Fruit fly (Drosophila melanogaster) Kc167 (cell line): ENCODE measurements around the gene numb.

ENCODE experiments used
- Myc ChIP-seq: fragments of >200 bp; optimal IDR thresholded peaks from 2 replicates; lab custom pipeline; 2017; ENCODE audit warnings: missing external identifiers
- Sin3A ChIP-seq: fragments of >200 bp; optimal IDR thresholded peaks from 2 replicates; lab custom pipeline; 2018; ENCODE audit warnings: missing external identifiers
- h ChIP-seq: fragments of >200 bp; optimal IDR thresholded peaks from 3 replicates; lab custom pipeline; 2018; ENCODE audit warnings: missing external identifiers
- insv ChIP-seq: fragments of >200 bp; optimal IDR thresholded peaks from 3 replicates; lab custom pipeline; 2018; ENCODE audit warnings: missing external identifiers
- psq ChIP-seq: fragments of >200 bp; optimal IDR thresholded peaks from 2 replicates; lab custom pipeline; 2017; ENCODE audit warnings: missing external identifiers
- ttk ChIP-seq: sonication (Bioruptor generic); optimal IDR thresholded peaks from 2 replicates; lab custom pipeline; 2017; ENCODE audit warnings: missing external identifiers

Gene numb

DNA sequence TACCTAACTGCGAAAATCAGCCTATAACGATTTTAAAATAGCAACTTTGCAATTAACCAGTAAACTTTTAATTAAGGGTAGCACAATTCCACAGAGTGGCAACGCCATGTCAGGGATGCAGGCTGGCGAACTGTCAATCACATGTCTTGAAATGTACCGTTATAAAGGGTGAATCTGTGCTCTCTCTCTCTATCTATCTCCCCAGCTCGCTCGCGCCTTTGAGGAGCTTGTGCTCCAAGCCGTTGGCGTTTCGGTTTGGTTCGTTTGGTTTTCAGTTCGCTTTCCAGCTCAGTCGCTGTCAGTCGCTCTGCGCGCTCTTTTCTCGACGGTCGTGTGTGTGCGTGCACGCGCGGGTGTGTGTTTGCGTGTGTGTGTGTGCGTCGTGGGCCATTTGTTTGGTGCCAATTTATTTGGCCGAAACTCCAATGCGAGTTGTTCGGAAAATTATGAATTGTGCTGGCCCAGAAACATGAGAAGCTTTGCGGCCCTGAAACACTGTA lies at the start of gene numb:
numb (plus strand) TSS at position 254 of the 500 bp plus-strand sequence.
- no peak for TF ChIP-seq ttk (lab: Kevin White, UChicago)
- no peak for TF ChIP-seq Sin3A
- no peak for TF ChIP-seq h (lab: Kevin White, UChicago)
- TF ChIP-seq Myc (lab: Kevin White, UChicago), result no peak
- TF ChIP-seq insv, result no peak
- no peak for TF ChIP-seq psq

DNA sequence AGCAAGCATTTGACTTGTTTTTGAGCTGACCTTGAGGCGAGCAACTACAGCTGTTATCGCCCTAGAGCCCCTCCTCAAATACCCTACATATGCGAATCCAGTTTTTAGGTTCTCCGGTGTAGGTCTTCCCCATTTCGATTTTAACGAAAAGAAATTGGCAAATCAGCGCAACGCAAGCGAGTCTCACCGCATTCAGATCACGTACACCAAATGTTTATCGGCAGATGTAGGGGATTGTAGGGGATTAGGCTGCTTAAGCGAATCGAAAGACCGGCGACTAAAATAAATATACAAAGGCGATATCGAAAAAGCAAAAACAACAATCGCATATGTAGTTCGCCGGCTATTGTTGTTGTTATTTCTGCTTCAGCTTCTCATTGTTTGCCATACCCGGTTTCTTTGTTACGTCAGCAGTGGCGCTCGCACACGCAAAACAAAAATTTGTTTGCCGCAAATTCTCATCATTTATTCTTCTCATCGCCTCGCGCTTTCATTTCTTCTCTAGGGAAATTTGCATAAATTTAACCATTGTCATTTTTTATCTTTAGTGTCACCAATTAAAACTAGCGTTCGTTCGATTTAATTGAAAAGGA lies 49.2 kb upstream of the numb start:
- TF ChIP-seq psq (no peak), ttk (lab: Kevin White, UChicago) (no peak), insv (no peak), Sin3A (no peak), h (lab: Kevin White, UChicago) (no peak), Myc (lab: Kevin White, UChicago) (no peak)

DNA sequence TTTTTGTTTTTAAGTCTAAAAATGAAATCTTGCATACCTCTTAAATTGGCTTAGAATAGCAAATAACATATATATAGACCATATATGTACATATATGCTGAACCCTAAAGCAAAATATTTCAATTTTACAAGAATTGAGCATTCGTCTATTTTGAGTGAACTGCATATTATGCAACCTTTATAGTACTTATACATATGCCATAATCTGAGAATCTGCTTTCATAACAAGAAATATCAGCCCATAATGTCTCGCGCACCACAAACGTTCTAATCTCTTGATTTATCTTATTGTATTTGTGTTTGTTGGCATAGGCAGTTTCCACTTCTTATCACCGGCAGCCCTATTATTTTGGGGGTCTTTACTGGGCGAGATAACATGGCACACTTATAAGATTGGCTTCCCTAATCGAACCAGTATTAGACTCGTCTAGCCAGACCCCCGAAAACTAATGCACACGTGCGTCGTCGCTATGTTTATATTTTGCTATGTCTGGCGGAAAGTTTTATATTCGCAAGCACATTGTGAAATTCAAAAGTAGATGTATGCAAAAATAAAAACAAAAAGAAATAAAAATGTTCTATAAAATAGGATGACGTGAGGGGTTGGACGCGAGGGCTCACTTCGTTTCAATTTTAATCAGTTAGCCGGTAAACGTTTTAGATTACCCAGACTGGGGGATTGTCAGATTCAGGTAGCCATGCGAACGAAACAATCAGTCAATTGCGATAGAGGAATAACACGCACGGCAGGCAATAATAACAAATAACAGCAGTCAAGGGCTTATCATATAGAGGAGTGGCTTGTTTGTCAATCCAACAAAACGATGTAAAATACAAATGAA lies 48.1 kb upstream of the numb start:
- TF ChIP-seq h (lab: Kevin White, UChicago) (no peak), psq (no peak), insv (no peak), Sin3A (no peak), Myc (lab: Kevin White, UChicago) (no peak), ttk (lab: Kevin White, UChicago) (no peak)

DNA sequence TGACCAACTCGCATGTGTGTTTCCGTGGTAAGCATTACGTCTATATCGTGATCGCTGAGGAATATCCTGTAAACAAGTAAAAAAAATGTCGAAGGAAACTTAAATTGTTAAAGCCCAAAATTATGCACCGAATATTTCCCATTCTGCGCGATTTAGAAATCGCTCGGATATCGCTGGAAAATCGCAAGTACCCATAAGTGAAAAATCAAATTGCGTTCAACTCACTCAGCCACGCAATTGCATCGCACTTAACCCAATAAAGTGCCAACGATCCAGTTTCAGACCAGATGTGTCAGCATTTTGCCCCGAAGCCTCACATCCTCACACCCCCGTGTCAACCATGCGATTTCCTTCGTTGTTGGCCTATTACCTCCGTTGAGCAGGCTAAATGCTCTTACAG lies 40.9 kb upstream of the numb start:
- TF ChIP-seq ttk (lab: Kevin White, UChicago) (no peak), insv (no peak), Myc (lab: Kevin White, UChicago) (no peak), Sin3A (no peak), h (lab: Kevin White, UChicago) (no peak), psq (no peak)

DNA sequence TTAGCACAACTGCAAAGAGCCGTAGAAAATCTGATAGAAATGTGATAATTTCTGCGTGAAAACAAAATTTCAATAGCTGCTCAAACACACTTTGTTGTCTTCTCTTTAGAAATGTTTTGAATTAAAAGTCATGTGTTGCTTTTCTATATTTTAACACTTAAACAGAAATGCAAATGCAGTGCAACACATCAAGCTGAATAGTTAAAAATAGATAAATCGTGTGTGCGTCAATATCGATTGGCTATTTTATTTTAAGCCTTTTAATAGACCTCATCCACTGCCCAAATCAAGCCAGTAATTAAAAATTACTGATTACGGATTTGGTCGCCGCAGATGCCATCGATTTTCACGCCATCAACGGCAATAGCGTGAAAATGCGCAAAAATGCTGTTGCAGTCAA lies 39.4 kb upstream of the numb start, which contains the start of gene CG4438:
CG4438 (minus strand) TSS at position 101 of the 400 bp plus-strand sequence.
- TF ChIP-seq Myc (lab: Kevin White, UChicago) (no peak), insv (no peak), h (lab: Kevin White, UChicago) (no peak), ttk (lab: Kevin White, UChicago) (no peak), psq (no peak), Sin3A (no peak)

DNA sequence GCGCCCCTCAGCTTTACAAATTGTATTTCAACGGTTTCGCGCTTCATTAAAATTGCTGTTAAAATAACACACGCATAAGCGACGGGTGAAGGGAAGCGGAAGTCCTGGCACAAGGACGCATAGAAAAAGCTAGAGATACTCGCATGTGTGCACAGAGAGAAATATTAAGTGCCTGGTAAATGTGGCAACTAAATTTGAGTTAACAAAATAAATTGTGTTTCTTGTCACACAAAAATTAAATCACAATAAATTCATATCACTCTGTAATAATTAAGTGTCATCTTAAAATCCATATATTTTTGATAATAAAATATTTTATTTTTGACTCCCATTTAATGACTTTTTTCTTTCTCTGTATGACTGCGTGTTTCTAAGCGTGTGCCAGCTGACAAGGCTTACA lies 37.1 kb upstream of the numb start:
- TF ChIP-seq insv (no peak), Myc (lab: Kevin White, UChicago) (no peak), ttk (lab: Kevin White, UChicago) (no peak), Sin3A (no peak), psq (no peak), h (lab: Kevin White, UChicago) (no peak)

DNA sequence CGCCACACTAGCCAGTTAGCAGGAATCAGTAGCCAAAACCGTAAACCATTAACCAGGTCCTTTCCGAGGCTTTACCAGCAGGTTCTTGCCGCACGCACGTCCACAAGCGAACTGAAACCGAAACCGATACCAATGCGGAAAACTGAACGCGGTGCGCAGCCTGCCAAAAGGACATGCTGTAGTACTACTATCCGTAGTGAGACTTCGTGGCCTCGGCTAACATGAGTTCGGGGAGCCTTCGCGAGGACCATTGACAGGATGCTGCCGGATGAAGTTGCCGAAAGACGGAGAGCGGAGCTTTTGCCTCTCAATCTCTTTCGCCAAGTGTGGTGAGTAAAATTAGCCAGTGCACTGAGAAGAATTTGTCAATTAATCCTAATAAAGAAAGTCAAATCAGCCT lies 22.2 kb upstream of the numb start, which contains the start of gene Shawl:
Shawl (minus strand) TSS at position 104 of the 400 bp plus-strand sequence.
- TF ChIP-seq Myc (lab: Kevin White, UChicago) (no peak), ttk (lab: Kevin White, UChicago) (no peak), insv (no peak), psq (no peak), h (lab: Kevin White, UChicago) (no peak), Sin3A (no peak)

DNA sequence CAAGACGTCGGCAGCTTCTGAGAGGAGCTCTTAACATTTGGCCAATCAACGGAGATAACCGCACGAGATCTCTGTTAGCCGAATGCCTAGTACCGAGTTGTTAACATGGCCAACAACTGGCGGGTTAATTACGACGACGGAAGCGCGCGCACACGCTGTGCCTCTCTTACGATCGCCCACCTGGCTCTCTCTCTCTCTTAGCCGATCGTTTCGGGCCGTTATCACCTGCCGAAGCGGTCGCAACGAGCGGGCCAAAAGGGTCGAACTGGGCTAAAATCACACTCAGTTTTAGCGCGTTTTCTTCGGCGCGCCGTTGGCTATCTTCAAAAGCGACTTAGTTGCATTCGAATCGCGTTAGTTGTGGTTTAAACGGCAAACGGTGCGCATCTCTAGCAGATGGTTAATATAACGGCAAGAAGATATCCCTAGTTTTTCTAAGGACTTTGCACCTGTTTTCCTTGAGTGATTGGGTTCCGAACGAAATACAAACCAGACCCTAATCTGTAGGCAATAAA lies 21.0 kb upstream of the numb start, which contains the start of gene Mco1:
Mco1 (plus strand) TSS at position 345 of the 515 bp plus-strand sequence.
- TF ChIP-seq ttk (lab: Kevin White, UChicago) (no peak), psq (no peak), Sin3A (no peak), h (lab: Kevin White, UChicago) (no peak), Myc (lab: Kevin White, UChicago) (no peak), insv (no peak)

DNA sequence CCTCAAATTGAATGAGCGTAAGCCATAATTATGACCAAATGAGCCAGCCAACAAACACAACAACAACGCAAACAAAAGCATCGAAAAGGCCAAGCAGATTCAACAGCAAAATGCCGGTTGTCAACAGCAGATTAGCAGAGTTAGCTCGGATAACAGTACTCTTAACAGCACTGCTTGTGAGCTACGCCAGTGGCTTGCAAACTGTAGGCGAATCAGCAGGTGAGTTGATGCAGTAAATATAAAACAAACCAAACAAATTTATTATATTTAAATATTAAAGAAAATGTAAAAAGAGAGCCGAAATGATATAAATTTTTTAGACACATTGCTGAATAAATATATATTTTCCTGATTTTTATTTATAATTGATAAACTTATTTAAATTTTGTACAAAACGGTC lies 16.6 kb upstream of the numb start:
- TF ChIP-seq Sin3A (no peak), Myc (lab: Kevin White, UChicago) (no peak), insv (no peak), ttk (lab: Kevin White, UChicago) (no peak), h (lab: Kevin White, UChicago) (no peak), psq (no peak)

DNA sequence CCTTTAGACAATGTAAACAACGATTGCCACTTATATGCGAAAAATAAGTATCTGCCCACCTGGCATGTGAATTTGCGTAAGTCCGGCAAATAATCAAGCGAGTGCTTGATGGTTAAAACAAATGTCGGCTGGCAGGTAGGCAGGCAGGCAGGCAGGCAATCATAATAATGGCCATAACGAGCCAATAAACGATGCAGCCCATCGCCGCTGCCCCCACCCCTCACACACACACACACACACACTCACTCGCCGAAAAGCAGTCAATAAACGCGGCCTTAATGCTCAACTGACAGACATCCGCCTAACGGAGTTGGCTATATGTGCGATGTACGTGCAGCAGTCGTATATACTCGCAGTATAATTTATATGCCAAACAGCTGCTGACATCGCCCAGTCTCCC lies 16.0 kb upstream of the numb start:
- TF ChIP-seq insv, result no peak
- TF ChIP-seq Sin3A, result no peak
- no peak for TF ChIP-seq psq

DNA sequence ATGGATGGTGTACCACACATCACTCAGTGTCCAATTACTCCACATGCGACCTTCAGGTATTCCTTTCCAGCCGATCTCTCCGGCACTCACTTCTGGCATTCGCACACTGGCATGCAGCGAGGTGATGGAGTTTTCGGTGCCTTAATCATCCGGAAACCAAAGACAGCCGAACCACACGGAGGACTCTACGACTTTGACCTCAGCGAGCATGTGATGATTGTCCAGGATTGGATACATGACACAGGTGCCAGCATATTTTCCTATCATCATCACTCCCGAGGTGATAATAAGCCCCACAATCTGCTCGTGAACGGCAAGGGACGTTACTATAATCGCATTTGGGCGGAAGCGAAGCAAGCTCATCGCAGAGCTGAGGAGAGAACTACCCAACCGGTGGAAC lies 13.1 kb upstream of the numb start:
- TF ChIP-seq Sin3A (no peak), psq (no peak), h (lab: Kevin White, UChicago) (no peak), Myc (lab: Kevin White, UChicago) (no peak), insv (no peak), ttk (lab: Kevin White, UChicago) (no peak)

DNA sequence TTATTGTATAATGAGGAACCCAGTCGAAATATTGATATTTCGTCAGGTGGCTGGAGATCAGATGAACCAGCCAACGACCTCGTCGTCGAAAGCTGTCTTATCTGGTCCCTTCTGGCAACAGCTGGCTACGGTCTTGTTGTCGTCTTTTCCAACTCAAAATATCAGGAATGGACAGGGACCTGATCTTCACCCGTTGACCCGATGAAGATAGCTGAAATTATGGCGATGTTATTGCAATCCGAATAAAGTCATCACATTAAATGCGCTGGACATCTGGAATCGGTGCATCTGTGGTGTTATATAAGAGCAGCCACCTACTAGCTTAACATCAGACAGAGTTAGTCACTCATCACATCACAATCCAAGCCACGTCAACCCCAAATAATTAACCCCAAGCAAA lies 10.7 kb upstream of the numb start, which contains the start of gene Fbp2:
Fbp2 (plus strand) TSS at position 251 of the 400 bp plus-strand sequence.
- TF ChIP-seq ttk (lab: Kevin White, UChicago) (no peak), Sin3A (no peak), h (lab: Kevin White, UChicago) (no peak), insv (no peak), psq (no peak), Myc (lab: Kevin White, UChicago) (no peak)
